Worm (Caenorhabditis elegans): ENCODE measurements around the gene C41H7.2.

DNA sequence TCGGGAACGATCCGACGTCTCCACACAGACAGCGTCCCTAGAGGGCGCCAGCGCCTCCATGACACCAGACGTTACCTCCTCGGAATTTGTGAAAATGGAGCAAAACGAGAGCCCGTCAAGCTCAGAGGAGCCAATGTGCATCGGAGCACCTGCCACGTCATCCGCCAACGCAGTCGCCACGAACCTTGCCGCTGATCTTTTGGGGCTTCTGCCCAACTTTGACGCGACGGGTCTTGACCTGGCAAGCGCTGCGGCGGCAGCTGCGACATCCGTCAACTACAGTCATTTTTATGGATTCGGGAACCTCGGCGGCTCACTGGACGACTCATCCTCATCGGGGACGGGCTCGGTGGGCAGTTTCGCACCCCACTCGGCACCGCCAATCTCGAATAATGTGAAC, 29.2 kb upstream of the C41H7.2 start:
- TF ChIP-seq mab-5 (tag; optimal IDR thresholded peaks at IDR 0.05) (no peak), lsy-2 (tag; optimal IDR thresholded peaks at IDR 0.05) (no peak), ama-1 (optimal IDR thresholded peaks at IDR 0.05) (no peak)
